Worm (Caenorhabditis elegans): ENCODE data around the gene npr-43.

Gene npr-43

DNA sequence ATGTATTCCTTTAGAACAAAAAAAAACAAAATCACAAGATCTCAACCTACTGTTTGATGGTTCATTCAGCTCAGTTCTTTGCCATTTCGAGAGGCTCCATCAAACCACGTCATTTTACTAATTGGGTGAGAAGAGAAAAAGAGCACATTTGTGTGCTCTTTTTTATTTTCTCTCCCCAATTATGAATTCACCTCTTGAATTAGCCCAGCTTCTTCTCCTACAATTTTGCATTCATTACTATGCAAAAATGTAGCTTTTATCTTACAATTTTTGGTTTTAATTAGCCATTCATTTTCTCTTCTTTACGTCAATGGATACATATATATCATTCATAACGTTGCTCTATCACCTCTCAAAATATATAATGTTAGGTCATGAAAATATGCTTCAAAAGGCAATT is 26.8 kb upstream of the npr-43 start:
- TF ChIP-seq him-1 (tag; optimal IDR thresholded peaks at IDR 0.05) = no peak
- no peak for TF ChIP-seq dao-5 (tag; optimal IDR thresholded peaks at IDR 0.05)
- TF ChIP-seq W03F9.2 (tag; optimal IDR thresholded peaks at IDR 0.05) = no peak

DNA sequence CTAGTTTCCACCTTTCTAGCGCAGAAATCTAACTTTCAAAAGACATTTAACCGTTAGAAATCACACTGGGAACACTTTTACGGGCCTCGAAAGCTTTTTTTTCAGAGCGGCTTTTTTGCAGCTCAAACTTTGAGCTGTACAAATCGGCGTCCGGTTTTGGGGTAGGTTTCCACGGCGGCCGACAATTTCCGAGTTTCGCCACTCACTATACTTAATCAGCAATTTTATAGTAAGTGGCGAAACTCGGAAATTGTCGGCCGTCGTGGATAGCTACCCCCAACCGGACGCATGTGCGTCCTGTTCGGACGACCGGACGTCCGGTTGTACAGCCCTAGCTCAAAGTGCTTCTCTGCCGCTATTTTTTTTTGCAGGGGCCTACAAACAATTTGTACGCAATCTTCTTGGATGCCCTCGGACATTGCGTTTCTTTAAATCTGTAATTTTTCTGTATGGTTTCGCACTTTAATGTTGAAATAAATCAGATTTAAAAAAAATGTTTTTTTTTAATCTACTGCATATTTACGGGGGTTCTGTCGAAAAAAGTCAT is 17.3 kb upstream of the npr-43 start:
- TF ChIP-seq W03F9.2 (tag; optimal IDR thresholded peaks at IDR 0.05) = no peak
- TF ChIP-seq dao-5 (tag; optimal IDR thresholded peaks at IDR 0.05) = no peak
- no peak for TF ChIP-seq him-1 (tag; optimal IDR thresholded peaks at IDR 0.05)

DNA sequence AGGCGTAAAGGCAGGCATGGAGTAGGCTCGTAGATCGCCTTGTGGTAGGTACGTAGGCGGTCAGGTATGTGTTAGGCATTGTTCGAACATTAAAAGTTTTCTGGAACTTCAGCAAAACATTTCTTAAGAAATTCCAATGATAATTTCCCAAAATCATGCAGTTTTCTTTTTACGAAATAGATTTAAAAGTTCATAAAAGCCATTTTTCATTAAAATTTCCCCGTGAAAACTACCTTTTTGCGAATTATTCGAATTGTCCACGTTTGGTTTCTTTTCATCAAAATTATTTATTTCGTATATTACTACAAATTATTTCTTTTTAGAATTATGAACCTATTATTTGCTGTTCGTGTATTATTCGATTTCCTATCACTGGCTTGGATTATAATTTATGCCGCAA is 15.9 kb upstream of the npr-43 start, which contains the start of gene C15H11.13:
Gene C15H11.13, plus strand, starts transcription at position 301 of the 400 bp plus-strand sequence.
- no peak for TF ChIP-seq W03F9.2 (tag; optimal IDR thresholded peaks at IDR 0.05)
- no peak for TF ChIP-seq him-1 (tag; optimal IDR thresholded peaks at IDR 0.05)
- TF ChIP-seq dao-5 (tag; optimal IDR thresholded peaks at IDR 0.05) = no peak

DNA sequence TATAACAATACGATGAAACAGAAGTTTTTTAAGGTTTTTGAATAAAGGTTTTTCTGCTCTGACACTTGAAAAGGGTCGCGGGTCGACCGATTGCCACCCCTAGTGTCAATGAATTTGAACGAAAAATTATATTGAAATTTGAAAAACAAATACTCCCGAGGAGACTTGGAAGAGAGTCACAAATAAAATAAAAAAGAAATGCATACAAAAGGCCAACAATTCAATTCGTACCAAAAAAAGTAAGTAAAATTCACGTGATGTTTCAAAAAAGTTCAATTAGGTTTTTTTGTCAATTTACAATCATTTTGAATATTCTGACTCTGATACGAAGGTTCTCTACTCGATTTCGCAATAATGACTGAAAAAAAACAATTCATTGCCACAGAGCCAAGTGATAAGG is 14.6 kb upstream of the npr-43 start, which contains the start of gene C15H11.1:
Gene C15H11.1, plus strand, starts transcription at position 301 of the 400 bp plus-strand sequence.
- TF ChIP-seq W03F9.2 (tag; optimal IDR thresholded peaks at IDR 0.05) = no peak
- TF ChIP-seq him-1 (tag; optimal IDR thresholded peaks at IDR 0.05) = no peak
- TF ChIP-seq dao-5 (tag; optimal IDR thresholded peaks at IDR 0.05) = no peak

DNA sequence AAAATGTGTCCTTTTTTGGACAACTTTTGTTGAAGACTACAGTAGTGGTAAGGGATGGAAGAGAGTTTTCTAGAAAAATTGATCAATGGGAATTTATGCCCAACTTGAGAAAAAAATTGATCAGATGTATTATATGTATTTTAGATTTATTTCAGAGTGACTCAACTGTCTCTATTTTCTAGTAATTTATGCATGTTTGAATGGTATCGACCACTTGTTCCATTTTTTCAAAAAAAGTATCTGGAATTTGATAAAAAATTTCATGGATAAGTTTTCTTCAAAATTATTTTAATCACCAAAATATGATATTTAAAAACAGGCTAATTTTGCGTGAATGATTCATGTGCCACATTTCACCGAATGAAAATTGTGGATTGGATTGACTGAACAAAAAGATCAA is 12.9 kb upstream of the npr-43 start, which contains the start of gene C15H11.10:
Gene C15H11.10, plus strand, starts transcription at position 301 of the 400 bp plus-strand sequence.
- no peak for TF ChIP-seq him-1 (tag; optimal IDR thresholded peaks at IDR 0.05)
- TF ChIP-seq W03F9.2 (tag; optimal IDR thresholded peaks at IDR 0.05) = no peak
- TF ChIP-seq dao-5 (tag; optimal IDR thresholded peaks at IDR 0.05) = no peak

DNA sequence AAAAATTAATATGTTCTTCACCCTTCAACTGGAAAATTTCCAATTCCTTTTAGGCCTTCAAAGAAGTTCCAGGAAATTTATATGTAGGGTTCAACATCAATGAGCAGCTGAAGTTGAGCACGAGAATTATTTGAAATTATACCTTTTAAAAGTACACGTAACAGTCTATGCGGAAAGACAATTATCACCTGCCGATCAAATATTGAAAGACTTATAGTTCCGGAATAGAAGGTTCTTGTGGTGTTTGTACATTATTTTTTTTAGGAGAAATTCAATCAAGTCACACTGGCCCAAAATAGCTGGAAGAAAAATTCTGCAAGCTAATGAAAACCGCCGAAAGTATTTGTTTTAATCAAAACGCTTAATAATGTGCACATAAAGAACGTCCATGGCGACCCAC is 1.4 kb upstream of the npr-43 start:
- TF ChIP-seq W03F9.2 (tag; optimal IDR thresholded peaks at IDR 0.05) (no peak), him-1 (tag; optimal IDR thresholded peaks at IDR 0.05) (no peak), dao-5 (tag; optimal IDR thresholded peaks at IDR 0.05) (no peak)

DNA sequence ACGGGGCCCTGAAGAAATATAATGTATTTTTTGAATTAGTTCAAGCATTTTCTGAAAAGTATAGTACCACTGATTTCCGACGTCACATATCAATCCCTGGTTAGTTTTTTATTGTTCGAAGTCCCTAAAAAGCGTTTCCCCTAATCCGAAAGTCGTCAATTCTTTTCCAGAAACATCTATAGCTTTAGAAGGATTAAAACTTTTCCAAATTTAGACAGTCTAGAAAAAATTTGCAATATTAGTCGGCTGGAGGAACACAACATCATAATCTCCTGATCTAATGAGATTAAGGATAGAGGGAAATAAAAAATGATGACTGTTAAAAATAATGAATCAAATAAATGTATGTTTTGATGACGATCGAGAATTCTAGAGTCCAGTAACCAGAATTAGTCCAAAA is 834 bp downstream of the npr-43 start:
- TF ChIP-seq W03F9.2 (tag; optimal IDR thresholded peaks at IDR 0.05) (no peak), dao-5 (tag; optimal IDR thresholded peaks at IDR 0.05) (no peak)

DNA sequence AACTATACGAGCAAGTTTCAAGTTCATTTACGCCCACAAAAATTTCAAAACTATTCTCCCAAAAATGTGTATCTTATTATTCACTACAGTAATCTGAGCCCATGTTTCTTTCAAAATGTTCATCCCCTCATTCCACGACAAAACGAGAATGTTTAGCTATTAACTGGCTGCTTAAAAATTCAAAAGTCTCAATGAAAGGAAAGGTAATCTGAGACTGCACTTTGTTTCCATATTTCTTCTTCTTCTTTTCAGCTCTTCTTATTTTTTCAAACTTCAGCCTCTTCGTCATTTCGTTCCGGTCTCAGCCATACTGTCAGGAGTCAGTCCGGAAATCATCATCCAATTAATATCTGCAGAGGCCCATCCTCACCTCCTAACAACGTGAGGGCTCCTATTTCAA is 6.1 kb downstream of the npr-43 start, which contains the start of gene unc-39:
Gene unc-39, plus strand, starts transcription at position 301 of the 400 bp plus-strand sequence.
- no peak for TF ChIP-seq W03F9.2 (tag; optimal IDR thresholded peaks at IDR 0.05)
- no peak for TF ChIP-seq dao-5 (tag; optimal IDR thresholded peaks at IDR 0.05)
- no peak for TF ChIP-seq him-1 (tag; optimal IDR thresholded peaks at IDR 0.05)

DNA sequence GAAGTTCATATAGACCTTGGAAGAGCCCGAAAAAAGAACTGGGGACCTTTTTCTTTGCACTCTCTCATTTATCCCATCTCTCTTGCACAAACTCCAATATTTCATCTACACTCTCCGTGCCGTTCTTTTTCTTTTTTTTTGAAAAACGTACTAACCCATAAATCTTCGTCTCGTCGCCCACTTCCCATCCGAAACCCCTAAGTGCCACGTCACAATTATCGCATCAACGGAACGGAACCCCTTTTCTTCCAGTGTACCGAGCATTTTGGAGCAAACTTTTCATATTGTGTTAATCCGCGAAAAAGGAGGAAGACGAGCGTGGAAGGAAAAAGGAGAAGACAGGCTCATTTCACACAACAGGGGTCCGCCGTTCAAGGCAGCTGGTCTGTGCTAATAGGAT is 9.5 kb downstream of the npr-43 start:
- no peak for TF ChIP-seq W03F9.2 (tag; optimal IDR thresholded peaks at IDR 0.05)
- TF ChIP-seq him-1 (tag; optimal IDR thresholded peaks at IDR 0.05) = no peak
- no peak for TF ChIP-seq dao-5 (tag; optimal IDR thresholded peaks at IDR 0.05)

DNA sequence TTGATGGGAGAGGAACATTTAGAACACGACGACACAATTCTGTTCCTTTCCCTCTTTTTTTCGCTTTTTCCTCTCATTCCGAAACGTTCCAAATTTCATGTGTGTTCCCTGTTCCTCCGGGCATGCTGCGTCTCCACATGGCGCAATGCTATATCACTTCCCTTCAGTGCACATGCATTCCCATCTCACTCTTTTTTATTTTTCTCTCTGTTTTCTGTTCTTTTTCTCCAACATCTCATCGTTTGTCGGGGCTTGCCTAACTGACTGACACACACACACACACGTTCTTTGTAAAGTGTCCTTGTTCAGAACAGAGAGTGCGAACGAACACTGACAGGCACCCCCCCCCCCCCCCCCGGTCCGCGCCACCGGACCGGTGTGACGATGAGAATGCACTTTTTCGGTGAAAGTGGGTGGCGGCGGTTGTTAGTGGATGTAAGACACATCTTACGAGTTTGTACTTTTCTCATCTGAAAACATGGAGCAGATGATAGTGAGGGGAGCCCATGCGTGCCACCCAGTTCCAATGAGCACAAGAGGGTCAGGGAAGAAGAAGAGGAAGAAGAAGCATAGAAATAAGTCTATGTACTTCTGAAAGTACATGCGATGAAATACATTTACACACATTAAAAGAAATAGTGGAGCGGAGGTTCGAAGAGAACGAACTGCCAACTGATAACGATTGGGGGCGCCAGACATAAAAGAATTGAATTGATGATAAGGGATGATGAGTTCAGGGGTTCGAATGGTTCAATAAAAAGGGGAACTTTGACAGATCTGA is 10.4 kb downstream of the npr-43 start:
- TF ChIP-seq dao-5 (tag; optimal IDR thresholded peaks at IDR 0.05) (no peak), him-1 (tag; optimal IDR thresholded peaks at IDR 0.05) (peak; percentile 22), W03F9.2 (tag; optimal IDR thresholded peaks at IDR 0.05) (peak; percentile 14)

DNA sequence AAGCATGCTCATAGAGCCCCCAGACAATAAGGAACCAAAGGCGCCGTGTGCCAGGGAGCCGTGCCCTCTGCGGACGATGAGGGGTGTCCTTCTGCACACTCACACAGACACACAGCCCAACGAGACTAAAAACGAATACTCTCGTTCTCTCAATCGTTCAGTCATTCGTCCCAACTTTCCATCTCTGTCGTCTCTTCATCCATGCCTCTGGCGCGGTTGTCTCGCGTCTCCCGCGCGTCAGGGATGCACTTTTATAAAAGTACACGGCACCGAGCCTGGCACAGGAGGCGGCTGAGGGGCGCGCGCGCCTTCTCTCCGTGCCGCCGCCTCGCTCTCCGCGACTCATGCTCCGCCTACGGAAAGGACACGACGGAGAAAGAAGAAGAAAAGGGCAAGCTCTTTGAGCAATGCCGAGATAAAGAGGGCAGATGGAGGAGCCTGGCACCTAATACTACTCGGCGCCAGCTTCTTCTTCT is 12.4 kb downstream of the npr-43 start:
- TF ChIP-seq him-1 (tag; optimal IDR thresholded peaks at IDR 0.05) (peak; percentile 85), dao-5 (tag; optimal IDR thresholded peaks at IDR 0.05) (no peak)

DNA sequence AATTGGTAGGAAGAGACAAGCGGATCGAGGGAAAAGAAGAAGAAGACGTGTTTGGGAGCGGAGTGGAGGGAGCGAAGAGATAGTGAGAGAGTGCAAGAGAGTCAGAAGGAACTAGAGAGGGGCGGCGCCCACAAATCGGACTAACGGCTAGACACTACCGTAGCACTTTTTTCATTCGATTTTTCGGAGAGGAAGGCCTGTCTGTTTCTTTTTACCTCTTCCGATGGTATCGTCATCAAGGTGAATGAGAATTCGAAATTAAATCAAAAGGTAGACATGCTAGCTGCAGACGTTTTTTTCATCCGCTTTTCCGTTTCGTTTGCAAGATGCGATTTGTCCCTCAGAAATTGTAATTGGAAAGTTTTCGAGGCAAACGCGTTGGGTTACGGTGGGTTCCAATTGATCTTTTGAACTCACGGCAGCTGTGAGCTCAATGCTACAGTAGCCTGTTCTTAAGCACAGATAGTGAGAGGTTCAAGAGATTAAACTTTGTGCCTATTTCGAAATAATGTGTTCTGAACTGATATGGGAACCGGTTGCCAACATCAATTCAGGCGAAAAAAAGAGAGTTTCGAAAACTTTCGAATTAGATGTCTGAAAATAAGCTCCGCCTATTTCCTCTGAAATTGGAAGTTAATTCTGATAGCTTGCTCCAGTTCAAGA is 14.2 kb downstream of the npr-43 start:
- TF ChIP-seq him-1 (tag; optimal IDR thresholded peaks at IDR 0.05) = no peak
- TF ChIP-seq W03F9.2 (tag; optimal IDR thresholded peaks at IDR 0.05) = no peak
- no peak for TF ChIP-seq dao-5 (tag; optimal IDR thresholded peaks at IDR 0.05)

DNA sequence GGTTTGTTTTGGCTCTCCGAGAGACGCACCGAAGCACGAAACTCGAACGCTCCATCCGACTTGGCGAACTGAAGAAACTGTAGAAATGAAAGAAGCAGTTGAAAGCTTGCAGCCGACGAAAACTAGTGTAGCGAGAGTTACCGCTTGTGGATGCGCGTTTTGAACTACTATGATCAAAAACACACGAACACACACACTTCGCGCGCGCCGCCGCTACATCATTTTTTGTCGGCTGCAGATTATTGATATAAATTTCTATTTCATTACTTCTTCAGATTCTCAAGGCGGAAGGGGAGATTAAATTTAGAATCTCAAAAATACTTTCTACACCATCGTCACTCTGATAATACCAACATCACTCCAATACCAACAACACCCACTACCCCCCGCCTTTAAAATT is 16.9 kb downstream of the npr-43 start:
- no peak for TF ChIP-seq W03F9.2 (tag; optimal IDR thresholded peaks at IDR 0.05)

DNA sequence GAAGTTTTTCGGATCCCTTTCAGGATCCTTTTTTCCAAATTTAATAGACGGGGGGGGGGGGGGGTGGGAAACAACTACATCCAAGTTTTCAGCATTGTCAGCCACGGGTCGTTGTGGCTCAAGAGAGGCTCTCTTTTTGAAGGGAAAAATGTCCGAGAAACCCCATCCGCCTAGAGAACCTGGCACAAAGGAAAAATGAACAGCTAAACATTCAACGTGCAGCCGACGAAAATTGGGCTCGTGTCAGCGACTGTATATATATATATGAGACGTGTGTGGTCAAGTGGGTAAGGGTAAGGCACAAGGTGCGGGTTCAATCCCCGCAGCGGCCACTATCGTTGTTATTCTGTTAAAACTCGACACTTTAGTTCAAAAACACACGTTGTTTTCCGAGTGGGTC is 20.3 kb downstream of the npr-43 start, which contains the start of gene Y49A3A.4:
Gene Y49A3A.4, minus strand, starts transcription at position 314 of the 400 bp plus-strand sequence.
- TF ChIP-seq dao-5 (tag; optimal IDR thresholded peaks at IDR 0.05) (no peak), W03F9.2 (tag; optimal IDR thresholded peaks at IDR 0.05) (no peak), him-1 (tag; optimal IDR thresholded peaks at IDR 0.05) (no peak)

Data from whole organism, L4/young adult.